Worm (Caenorhabditis elegans): Measurements from ENCODE around the gene msp-59.

msp-59 gene

DNA sequence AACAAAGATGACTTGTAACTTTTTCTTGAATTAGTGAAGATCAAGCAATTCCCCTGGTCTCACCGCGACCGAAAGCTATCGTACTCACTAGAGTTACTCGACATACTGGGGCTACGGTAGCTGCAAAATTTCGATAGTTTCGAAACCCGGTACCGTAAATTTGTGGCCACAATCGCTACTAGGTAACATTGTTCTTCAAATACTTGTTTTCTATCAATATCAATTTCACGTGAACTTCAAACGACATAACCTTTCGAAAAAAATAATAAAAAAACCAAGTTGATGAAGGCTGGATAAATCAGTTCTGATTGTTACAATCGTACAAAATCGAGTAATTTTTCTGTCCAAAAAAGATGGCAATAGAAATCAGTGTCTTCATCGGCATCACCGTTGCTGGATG lies 40.4 kb downstream of the msp-59 start, which contains the start of gene F36H12.3:
TSS of gene F36H12.3 (plus strand) at position 301 of the 400 bp plus-strand sequence.
- TF ChIP-seq nhr-76 (tag; optimal IDR thresholded peaks at IDR 0.05): no peak
- TF ChIP-seq nhr-12 (tag; optimal IDR thresholded peaks at IDR 0.05): no peak
- TF ChIP-seq ceh-39 (tag; optimal IDR thresholded peaks at IDR 0.05): no peak
- no peak for TF ChIP-seq lsy-2 (tag; optimal IDR thresholded peaks at IDR 0.05)
- no peak for TF ChIP-seq nhr-237 (tag; optimal IDR thresholded peaks at IDR 0.05)

DNA sequence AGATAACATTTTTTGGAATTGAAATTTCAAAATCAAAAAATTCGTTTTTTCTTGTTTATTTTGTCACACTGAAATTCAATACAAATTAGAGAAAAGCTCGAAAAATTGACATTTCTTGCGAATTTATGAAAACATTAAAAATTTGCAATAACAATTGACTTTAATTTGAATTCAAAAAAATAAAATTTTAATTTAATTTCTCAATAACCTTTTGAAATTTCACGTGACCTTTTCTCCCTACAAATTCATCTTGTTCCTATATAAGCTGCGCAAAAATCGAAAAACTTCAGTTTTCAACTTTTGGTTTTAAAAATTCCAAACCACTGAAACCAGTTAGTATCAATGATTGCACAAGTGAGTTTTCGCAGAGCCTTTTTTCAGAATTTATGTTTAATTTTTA lies 44.1 kb downstream of the msp-59 start, which contains the start of gene F36H12.4:
TSS of gene F36H12.4 (plus strand) at position 301 of the 400 bp plus-strand sequence.
- TF ChIP-seq blmp-1 (tag; optimal IDR thresholded peaks at IDR 0.05): no peak
- TF ChIP-seq M03D4.4 (tag; optimal IDR thresholded peaks at IDR 0.05): no peak
- TF ChIP-seq bed-3 (GFP tag; optimal IDR thresholded peaks at IDR 0.05): no peak
- TF ChIP-seq mep-1 (tag; optimal IDR thresholded peaks at IDR 0.05): no peak
- no peak for TF ChIP-seq unc-62 (GFP tag; optimal IDR thresholded peaks at IDR 0.05)
- TF ChIP-seq zip-8 (tag; optimal IDR thresholded peaks at IDR 0.05): no peak
- TF ChIP-seq ceh-39 (tag; optimal IDR thresholded peaks at IDR 0.05): no peak
- TF ChIP-seq nhr-76 (tag; optimal IDR thresholded peaks at IDR 0.05): no peak
- TF ChIP-seq hlh-1 (tag; optimal IDR thresholded peaks at IDR 0.05): no peak
- no peak for TF ChIP-seq unc-120 (tag; optimal IDR thresholded peaks at IDR 0.05; ENCODE audit: poor library complexity, severe bottlenecking)
- TF ChIP-seq nhr-28 (tag; optimal IDR thresholded peaks at IDR 0.05): no peak

DNA sequence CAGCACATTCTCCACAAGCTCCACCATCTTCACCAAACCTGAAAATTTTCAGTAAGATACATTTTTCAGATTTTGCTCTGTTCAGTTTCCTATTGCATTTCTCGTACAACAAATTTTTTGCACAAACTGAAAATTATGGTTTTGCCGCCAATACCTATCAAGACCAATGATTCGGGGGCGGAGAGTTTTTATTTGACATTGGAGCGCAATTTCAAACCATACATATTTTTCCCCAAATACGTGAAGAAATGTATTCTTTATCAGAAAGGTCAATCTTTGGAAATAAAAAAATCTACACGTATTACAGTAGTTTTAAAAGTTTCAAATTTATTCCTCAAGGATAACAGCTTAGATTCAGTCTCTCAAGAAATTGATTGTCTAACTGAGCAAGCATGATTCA lies 46.4 kb downstream of the msp-59 start, which contains the start of gene F36H12.5:
TSS of gene F36H12.5 (plus strand) at position 301 of the 400 bp plus-strand sequence.
- TF ChIP-seq lin-32 (GFP tag; optimal IDR thresholded peaks at IDR 0.05): no peak
- TF ChIP-seq lsy-2 (tag; optimal IDR thresholded peaks at IDR 0.05): no peak
- TF ChIP-seq snpc-4 (tag; optimal IDR thresholded peaks at IDR 0.05): no peak
